Fruit fly (Drosophila melanogaster) whole organism, embryonic: ENCODE data around the gene Cyp4ac1.

ENCODE experiments used
- CG3065 ChIP-seq: fragments of 200-800 bp; sonication (Bioruptor generic); optimal IDR thresholded peaks from 2 replicates; lab custom pipeline; 2016; ENCODE audit warnings: missing biosample characterization, missing genetic modification characterization
- Gug ChIP-seq: fragments of 200-800 bp; sonication (Bioruptor generic); IDR thresholded peaks from 4 replicates; pipeline ENCODE4 v1.3.6; 2022; ENCODE audit warnings: missing biosample characterization, missing genetic modification characterization
- az2 ChIP-seq: fragments of 200-800 bp; sonication (Bioruptor generic); optimal IDR thresholded peaks from 3 replicates; lab custom pipeline; 2016; ENCODE audit warnings: missing biosample characterization, missing genetic modification characterization
- bbx ChIP-seq: fragments of 200-800 bp; sonication (Bioruptor generic); IDR thresholded peaks from 2 replicates; pipeline ENCODE4 v1.3.6; 2022; ENCODE audit warnings: missing biosample characterization, missing genetic modification characterization; ENCODE audit not compliant: partially characterized antibody
- cwo ChIP-seq: fragments of 200-800 bp; sonication (Bioruptor generic); optimal IDR thresholded peaks from 3 replicates; lab custom pipeline; 2017; ENCODE audit warnings: missing biosample characterization, missing genetic modification characterization, mild to moderate bottlenecking, moderate library complexity, missing genetic modification reagents
- danr ChIP-seq: fragments of 200-800 bp; sonication (Bioruptor generic); IDR thresholded peaks from 2 replicates; pipeline ENCODE4 v1.3.6; 2022; ENCODE audit warnings: missing biosample characterization, missing genetic modification characterization
- gcm2 ChIP-seq: fragments of 200-800 bp; sonication (Bioruptor generic); optimal IDR thresholded peaks from 2 replicates; lab custom pipeline; 2016; ENCODE audit warnings: missing biosample characterization, missing genetic modification characterization
- schlank ChIP-seq: fragments of 200-800 bp; sonication (Bioruptor generic); optimal IDR thresholded peaks from 2 replicates; lab custom pipeline; 2018; ENCODE audit warnings: missing biosample characterization, mild to moderate bottlenecking, missing genetic modification characterization

DNA sequence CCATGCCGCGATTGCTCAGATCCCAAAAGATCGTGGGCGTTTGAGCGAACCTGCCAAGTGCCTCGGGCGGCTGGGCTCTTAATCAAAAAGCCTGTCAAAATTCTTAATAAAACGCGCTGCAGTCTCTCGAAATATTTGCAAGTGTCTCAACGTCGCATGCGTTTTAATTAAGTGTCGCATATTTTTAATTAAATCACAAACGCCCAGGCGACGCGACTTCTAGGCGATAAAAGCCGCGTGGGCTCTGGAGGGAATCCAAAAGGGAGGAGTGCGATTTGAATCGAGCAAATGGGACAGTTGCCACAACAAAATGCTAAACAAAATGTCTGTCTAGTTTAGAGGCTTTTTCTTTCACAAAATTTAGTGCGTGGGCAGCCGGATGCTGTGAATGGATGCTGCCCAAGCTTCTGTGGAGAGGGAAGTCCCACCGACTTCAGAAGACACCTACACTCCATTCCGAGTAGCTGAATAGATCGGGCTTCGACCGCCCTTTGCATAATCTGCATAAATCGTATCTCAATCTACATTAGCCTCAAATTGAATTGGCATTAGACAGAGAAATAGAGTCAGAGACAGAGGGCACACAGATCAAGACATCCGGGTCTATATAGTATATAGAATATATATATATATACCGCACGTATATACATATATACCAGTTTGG, 36.8 kb upstream of the Cyp4ac1 start:
- no peak for TF ChIP-seq bbx (GFP tag; lab: Robert Waterston, UW)
- no peak for TF ChIP-seq CG3065 (GFP tag; lab: Kevin White, UChicago)
- no peak for TF ChIP-seq cwo (GFP tag; lab: Kevin White, UChicago)
- no peak for TF ChIP-seq gcm2 (GFP tag; lab: Kevin White, UChicago)
- TF ChIP-seq az2 = no peak
- no peak for TF ChIP-seq schlank (tag; lab: Kevin White, UChicago)
- no peak for TF ChIP-seq danr (GFP tag; lab: Robert Waterston, UW)
- TF ChIP-seq Gug = no peak
